Worm (Caenorhabditis elegans) whole organism, L4/young adult: Measurements from ENCODE around the gene C05E11.6.

Source experiments
- W03F9.2 ChIP-seq: fragments of 150-350 bp; optimal IDR thresholded peaks from 2 replicates; lab custom pipeline; 2014; ENCODE audit warnings: missing biosample characterization, missing genetic modification characterization
- dao-5 ChIP-seq: sonication (generic microtip); optimal IDR thresholded peaks from 2 replicates; lab custom pipeline; 2016; ENCODE audit warnings: missing genotype, missing genetic modification characterization, moderate library complexity, missing compliant biosample characterization
- him-1 ChIP-seq: sonication (generic microtip); optimal IDR thresholded peaks from 2 replicates; lab custom pipeline; 2016; ENCODE audit warnings: missing genotype, missing genetic modification reagents, missing genetic modification characterization, missing compliant biosample characterization

- TF ChIP-seq him-1 (tag; lab: Kevin White, UChicago) (no peak), W03F9.2 (tag; lab: Kevin White, UChicago) (no peak), dao-5 (no peak)
Observed at ce11 chrX:4553033-4553432, 8.9 kb upstream of the C05E11.6 start.
